Fruit fly (Drosophila melanogaster) whole organism: ENCODE measurements around the gene CG42814.
A peak's percentile ranks its signal among the peaks of the same experiment; 100 is the strongest.

ENCODE experiments used
- CG8478 ChIP-seq: fragments of >200 bp; optimal IDR thresholded peaks from 2 replicates; lab custom pipeline; 2018; ENCODE audit warnings: inconsistent platforms
- Dll ChIP-seq: fragments of >200 bp; optimal IDR thresholded peaks from 2 replicates; lab custom pipeline; 2017
- EcR ChIP-seq, 2 experiments: fragments of >200 bp; optimal IDR thresholded peaks; 2 replicates each; lab custom pipeline; 2017; ENCODE audit warnings: missing biosample characterization in 2 of 2, missing genetic modification characterization in 2 of 2, missing genetic modification reagents in 2 of 2
- pan ChIP-seq: fragments of >200 bp; optimal IDR thresholded peaks from 2 replicates; lab custom pipeline; 2017
- psq ChIP-seq: fragments of >200 bp; optimal IDR thresholded peaks from 2 replicates; lab custom pipeline; 2017
- usp ChIP-seq: fragments of >200 bp; optimal IDR thresholded peaks from 2 replicates; lab custom pipeline; 2017; ENCODE audit warnings: missing biosample characterization, missing genetic modification characterization, mixed read lengths

Gene CG42814

DNA sequence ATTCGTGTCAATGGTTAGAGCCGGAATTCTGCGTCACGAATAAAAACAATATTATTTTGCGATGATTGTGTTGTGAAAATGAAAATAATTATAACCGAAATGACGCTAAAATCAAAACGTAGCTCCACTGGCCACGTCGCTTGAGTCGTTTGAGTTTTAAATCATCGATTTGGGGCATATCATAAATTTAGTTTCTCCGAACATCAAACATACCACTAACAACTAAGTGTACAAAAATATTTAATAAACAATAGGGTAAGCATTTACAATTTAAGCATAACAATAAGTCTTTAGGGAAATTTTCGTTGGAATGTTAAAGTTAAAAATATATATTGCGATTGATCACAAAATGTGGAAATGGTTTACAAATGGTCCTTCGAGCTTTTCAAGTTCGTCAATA is 21.6 kb upstream of the CG42814 start, which contains the start of the genes TTLL6B and TfIIA-L:
TSS of gene TTLL6B (minus strand) at position 101 of the 400 bp plus-strand sequence.
TSS of gene TfIIA-L (plus strand) at position 206 of the 400 bp plus-strand sequence.
- TF ChIP-seq psq (lab: Kevin White, UChicago), result no peak
- no peak for TF ChIP-seq CG8478 (lab: Kevin White, UChicago)
- no peak for TF ChIP-seq pan (lab: Kevin White, UChicago)
- TF ChIP-seq EcR (GFP tag; optimal IDR thresholded peaks at IDR 0.05; lab: Kevin White, UChicago), result no peak
- no peak for TF ChIP-seq usp (GFP tag; lab: Kevin White, UChicago)
- TF ChIP-seq Dll (lab: Kevin White, UChicago), result no peak

DNA sequence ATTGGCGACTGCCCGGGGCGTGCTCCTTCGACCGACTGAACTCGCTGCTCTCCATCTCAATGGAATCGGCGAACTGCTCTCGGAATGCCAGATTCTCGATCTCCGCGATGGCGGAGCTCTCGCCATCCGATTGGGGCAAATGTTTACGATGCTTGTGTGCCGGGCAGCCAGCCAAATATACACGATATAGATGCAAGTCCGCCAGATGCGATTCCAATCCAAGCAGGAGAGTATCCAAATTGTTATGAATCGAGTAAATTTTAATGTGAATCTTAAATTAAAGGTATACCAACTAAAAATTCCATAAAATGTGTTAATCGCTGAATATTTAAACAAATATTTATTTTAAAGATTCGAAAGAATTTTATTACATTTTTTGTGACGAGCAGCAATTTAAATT is 18.6 kb upstream of the CG42814 start, which contains the start of gene CG5984:
TSS of gene CG5984 (minus strand) at position 101 of the 400 bp plus-strand sequence.
- TF ChIP-seq CG8478 (lab: Kevin White, UChicago) (no peak), pan (lab: Kevin White, UChicago) (no peak), usp (GFP tag; lab: Kevin White, UChicago) (no peak), psq (lab: Kevin White, UChicago) (no peak), Dll (lab: Kevin White, UChicago) (no peak), EcR (GFP tag; optimal IDR thresholded peaks at IDR 0.05; lab: Kevin White, UChicago) (no peak)

DNA sequence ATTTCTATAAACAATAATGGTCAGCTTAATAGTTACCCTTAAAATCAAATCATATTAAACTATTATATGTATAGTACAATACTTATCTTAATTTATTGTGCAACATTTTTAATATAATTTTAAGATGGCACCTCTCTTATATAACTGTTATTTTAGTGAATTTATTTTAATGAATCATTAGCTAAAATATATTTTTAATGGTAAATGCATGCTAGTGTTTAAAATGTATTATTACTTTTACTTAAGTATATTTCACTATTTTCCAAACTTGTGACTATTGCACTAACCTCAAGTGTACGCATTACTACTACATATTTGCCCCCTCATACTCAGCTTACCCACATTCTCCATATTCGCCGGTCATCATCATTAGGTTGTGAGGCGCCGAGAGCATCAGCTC is 17.0 kb upstream of the CG42814 start:
- TF ChIP-seq usp (GFP tag; lab: Kevin White, UChicago) (no peak), Dll (lab: Kevin White, UChicago) (no peak), CG8478 (lab: Kevin White, UChicago) (no peak), EcR (GFP tag; optimal IDR thresholded peaks at IDR 0.05; lab: Kevin White, UChicago) (no peak), psq (lab: Kevin White, UChicago) (no peak), pan (lab: Kevin White, UChicago) (no peak)

DNA sequence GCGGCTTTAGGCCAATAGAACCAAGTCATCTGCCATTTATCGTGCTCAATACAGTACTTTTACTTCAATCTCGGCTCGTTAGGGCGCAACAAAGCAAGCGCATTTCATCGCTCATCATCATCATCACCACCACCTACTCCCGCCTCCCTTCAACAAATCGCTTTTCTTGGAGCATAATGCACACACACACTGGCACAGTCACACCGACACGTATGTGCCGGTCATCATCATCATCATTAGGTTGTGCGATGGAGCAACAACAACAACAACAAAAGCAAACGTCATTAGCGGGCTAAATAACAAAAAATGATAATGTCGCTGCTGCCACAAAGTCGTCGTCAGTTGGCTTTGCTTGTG is 16.1 kb upstream of the CG42814 start:
- TF ChIP-seq psq (lab: Kevin White, UChicago) (no peak), EcR (GFP tag; optimal IDR thresholded peaks at IDR 0.05; lab: Kevin White, UChicago) (no peak), CG8478 (lab: Kevin White, UChicago) (no peak), pan (lab: Kevin White, UChicago) (no peak), Dll (lab: Kevin White, UChicago) (no peak), usp (GFP tag; lab: Kevin White, UChicago) (no peak)

DNA sequence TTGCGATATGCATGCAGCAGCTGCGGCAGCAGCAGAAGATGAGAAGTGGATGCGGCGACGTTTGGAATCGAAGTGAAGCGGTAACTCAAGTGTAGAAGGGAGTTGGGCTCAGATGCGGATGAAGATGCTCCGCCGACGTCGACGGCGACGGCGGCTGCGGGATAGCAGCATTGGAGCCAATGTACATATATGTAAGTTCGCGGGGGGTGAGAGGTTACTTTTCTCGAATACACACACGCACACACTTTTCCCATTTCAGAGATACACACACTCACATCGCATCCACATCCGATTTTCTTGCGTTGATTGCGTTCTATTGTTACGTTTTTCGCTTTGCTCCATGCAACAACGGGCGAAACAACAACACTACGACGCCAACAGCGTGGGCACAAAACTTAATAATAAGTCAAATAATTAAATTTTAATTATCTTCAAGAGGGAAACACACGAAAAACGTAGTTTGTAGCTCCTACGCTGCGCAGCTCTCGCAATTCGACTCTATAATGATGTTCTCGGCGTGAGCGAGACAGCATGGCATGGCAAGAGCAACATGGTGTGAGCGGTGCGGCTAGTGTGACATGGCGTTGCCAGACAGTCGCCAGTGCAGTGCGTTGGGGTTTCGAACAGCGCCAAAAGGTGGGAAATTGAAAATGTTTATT is 15.6 kb upstream of the CG42814 start, which contains the start of gene CG18766:
TSS of gene CG18766 (minus strand) at position 508 of the 659 bp plus-strand sequence.
- TF ChIP-seq psq (lab: Kevin White, UChicago) (no peak), CG8478 (lab: Kevin White, UChicago) (peak; percentile 81)

DNA sequence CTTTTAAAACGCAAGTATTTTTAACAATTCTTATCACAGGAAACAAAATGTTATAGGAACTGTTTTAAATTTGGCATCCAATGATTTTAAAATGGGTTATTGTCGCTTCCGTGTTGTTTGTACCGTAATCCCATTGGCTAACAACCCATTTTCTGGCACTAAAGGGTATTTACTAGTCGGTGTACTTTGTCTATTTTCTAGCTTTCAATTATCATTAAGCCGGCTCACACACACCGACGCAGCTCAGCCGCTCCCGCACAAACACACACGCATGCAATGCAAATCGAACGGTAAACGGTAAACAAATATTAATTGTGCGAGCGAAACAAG is 15.1 kb upstream of the CG42814 start:
- no peak for TF ChIP-seq pan (lab: Kevin White, UChicago)
- TF ChIP-seq usp (GFP tag; lab: Kevin White, UChicago), result no peak
- no peak for TF ChIP-seq EcR (GFP tag; optimal IDR thresholded peaks at IDR 0.05; lab: Kevin White, UChicago)
- TF ChIP-seq CG8478 (lab: Kevin White, UChicago), result no peak
- TF ChIP-seq psq (lab: Kevin White, UChicago), result no peak
- no peak for TF ChIP-seq Dll (lab: Kevin White, UChicago)

DNA sequence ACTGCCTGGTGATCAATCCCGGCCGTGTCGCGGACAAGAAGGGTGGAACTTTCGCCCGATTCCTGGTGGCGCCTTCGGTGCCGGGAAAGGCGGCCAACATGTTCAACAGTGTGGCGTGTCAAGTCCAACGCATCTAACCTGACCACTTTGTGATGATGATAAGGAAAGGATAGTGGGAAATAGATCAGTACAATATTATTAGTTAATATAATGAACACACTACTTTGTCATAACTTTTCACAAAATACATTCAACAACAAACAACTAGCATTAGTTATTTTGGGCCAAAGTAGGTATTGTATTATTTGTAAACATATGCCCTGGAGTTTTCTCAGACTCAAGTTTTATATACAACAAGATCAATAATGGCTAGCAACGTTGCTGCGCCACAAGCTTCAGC is 11.7 kb upstream of the CG42814 start, which contains the start of gene CG17991:
TSS of gene CG17991 (plus strand) at position 301 of the 400 bp plus-strand sequence.
- no peak for TF ChIP-seq EcR (GFP tag; optimal IDR thresholded peaks at IDR 0.05; lab: Kevin White, UChicago)
- no peak for TF ChIP-seq CG8478 (lab: Kevin White, UChicago)
- no peak for TF ChIP-seq Dll (lab: Kevin White, UChicago)
- TF ChIP-seq pan (lab: Kevin White, UChicago), result no peak
- TF ChIP-seq psq (lab: Kevin White, UChicago), result no peak
- no peak for TF ChIP-seq usp (GFP tag; lab: Kevin White, UChicago)

DNA sequence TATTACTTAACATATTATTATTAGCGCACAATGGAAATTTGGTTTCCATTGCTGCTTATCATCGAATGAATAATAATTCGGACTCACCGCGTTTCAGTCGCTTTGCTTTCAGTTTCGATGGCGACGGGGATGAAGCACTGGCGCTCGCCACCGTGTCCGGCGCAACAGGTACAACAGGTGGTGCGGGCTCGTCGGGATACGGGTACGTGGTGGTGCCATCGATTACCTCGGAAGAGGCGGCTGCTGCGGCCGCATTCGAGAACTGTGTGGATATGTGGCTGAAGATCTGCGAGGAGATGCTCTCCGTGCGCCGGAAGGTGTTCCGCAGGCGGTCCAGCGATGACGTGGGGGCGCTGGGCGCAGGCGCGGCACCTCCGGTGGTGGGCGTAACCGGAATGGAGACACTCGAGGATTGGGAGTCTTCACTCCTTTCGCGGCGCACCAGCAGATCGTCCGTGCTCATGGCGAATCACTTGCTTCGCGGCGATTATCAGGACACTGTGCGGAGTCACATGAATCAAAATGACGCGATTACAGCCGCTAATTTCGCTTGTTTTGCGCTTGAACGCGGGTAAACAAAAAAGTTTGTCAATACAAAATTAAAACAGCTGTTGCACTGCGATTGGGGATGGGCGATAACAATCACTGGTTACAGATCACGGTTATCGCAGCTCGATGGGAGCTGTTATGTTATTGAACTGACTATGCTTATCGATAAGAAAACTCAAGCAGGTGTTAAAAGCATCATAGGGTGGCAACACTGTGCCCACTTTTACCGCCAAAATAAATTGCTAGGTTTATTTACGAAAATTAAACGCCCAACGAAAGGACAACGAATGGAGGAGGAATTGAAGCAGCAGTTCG is 9.4 kb upstream of the CG42814 start, which contains the start of the genes CG31064 and PolA2:
TSS of gene CG31064 (minus strand) at position 648 of the 864 bp plus-strand sequence.
TSS of gene PolA2 (plus strand) at position 726 of the 864 bp plus-strand sequence.
- TF ChIP-seq CG8478 (lab: Kevin White, UChicago) (no peak), usp (GFP tag; lab: Kevin White, UChicago) (no peak), psq (lab: Kevin White, UChicago) (no peak), Dll (lab: Kevin White, UChicago) (no peak)

DNA sequence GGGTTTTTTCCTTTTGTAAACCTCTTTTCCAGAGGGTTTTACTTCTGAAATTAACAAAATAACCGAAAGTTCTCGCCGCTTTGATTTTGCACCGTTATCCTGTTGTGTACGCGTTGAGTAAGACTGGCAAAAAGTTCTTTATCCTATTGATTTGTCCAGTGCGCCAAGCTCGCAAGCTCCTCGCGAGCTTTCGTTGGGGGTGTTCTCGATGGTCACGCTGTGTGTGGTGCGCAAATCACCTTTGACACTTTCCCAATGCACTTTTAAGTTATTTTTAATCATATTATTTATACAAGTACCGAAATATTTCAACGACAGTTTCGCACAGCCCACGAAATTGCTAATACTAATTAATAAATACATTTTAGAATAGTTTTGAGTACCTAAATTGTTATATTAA is 8.7 kb upstream of the CG42814 start:
- no peak for TF ChIP-seq EcR (GFP tag; optimal IDR thresholded peaks at IDR 0.05; lab: Kevin White, UChicago)
- TF ChIP-seq pan (lab: Kevin White, UChicago), result no peak
- no peak for TF ChIP-seq psq (lab: Kevin White, UChicago)
- TF ChIP-seq CG8478 (lab: Kevin White, UChicago), result no peak
- no peak for TF ChIP-seq usp (GFP tag; lab: Kevin White, UChicago)
- no peak for TF ChIP-seq Dll (lab: Kevin White, UChicago)

DNA sequence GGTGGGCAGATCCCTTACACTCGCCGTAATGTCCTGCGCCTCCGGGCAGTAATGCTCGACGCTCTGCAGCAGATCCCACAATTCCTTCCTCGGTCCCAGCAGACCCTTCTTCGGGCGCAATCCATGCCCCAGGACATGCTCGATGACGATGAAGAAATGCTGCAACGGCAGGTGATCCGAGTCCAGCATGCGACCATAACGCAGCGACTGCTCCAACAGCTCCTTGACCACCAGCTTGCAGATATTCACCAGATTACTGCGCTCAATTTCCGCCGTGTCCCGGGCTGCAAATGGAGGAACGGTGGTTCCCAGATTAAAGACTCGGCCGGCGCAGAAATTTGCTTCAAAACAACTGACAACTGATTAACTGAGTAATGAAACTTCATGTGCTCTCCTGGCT is 4.1 kb upstream of the CG42814 start, which contains the start of gene CG31068:
TSS of gene CG31068 (plus strand) at position 301 of the 400 bp plus-strand sequence.
- TF ChIP-seq EcR (GFP tag; optimal IDR thresholded peaks at IDR 0.05; lab: Kevin White, UChicago), result no peak
- no peak for TF ChIP-seq pan (lab: Kevin White, UChicago)
- TF ChIP-seq psq (lab: Kevin White, UChicago), result no peak
- no peak for TF ChIP-seq Dll (lab: Kevin White, UChicago)
- no peak for TF ChIP-seq CG8478 (lab: Kevin White, UChicago)
- TF ChIP-seq usp (GFP tag; lab: Kevin White, UChicago), result no peak

DNA sequence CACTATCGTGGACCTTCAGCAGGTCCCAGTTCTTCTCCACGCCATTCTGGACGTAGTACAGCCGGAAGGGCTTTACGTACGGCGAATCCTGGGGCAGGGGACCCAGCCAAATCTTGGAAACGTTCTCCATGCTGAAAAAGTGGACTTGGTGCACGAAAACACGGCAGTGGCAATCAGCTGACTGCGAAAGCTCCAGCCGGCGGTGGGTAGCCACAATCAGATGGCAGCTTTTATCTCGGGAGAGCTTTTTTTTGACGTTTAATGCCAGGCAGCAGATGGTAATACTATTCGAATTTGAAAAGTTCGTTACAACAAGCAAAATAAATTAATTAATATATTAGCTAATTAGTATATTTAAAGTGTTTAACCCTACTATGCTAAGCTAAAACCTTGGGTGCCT is 926 bp downstream of the CG42814 start, which contains the start of gene CG42813:
TSS of gene CG42813 (minus strand) at position 220 of the 400 bp plus-strand sequence.
- no peak for TF ChIP-seq psq (lab: Kevin White, UChicago)
- no peak for TF ChIP-seq EcR (GFP tag; optimal IDR thresholded peaks at IDR 0.05; lab: Kevin White, UChicago)
